Worm (Caenorhabditis elegans): ENCODE results near the gene C03B1.4.

ce11 chrX:6321380-6321779 is 42.9 kb upstream of the C03B1.4 start:
- TF ChIP-seq alr-1 (tag; optimal IDR thresholded peaks at IDR 0.05; ENCODE audit: borderline replicate concordance) = no peak
- TF ChIP-seq ama-1 (optimal IDR thresholded peaks at IDR 0.05) = no peak
- no peak for TF ChIP-seq ztf-11 (tag; optimal IDR thresholded peaks at IDR 0.05)
- no peak for TF ChIP-seq tbx-2 (tag; optimal IDR thresholded peaks at IDR 0.05)
- TF ChIP-seq nhr-90 (tag; optimal IDR thresholded peaks at IDR 0.05; ENCODE audit: poor library complexity) = no peak
- no peak for TF ChIP-seq snpc-4 (tag; optimal IDR thresholded peaks at IDR 0.05)
- no peak for TF ChIP-seq nhr-11 (tag; optimal IDR thresholded peaks at IDR 0.05)
